Worm (Caenorhabditis elegans) whole organism, midembryonic: ENCODE measurements around the gene Y105C5B.18.

Experiments used
- T22C8.4 ChIP-seq: fragments of 200-800 bp; sonication (Bioruptor generic); IDR thresholded peaks from 2 replicates; pipeline ENCODE4 v1.3.6; 2022; ENCODE audit warnings: missing genetic modification characterization, missing compliant biosample characterization
- cog-1 ChIP-seq: sonication (generic microtip); optimal IDR thresholded peaks from 2 replicates; lab custom pipeline; 2016; ENCODE audit warnings: missing genetic modification characterization, missing compliant biosample characterization
- flt-1 ChIP-seq: fragments of 200-800 bp; sonication (Bioruptor generic); IDR thresholded peaks from 2 replicates; pipeline ENCODE4 v1.3.6; 2022; ENCODE audit warnings: missing genetic modification characterization, missing compliant biosample characterization
- klf-2 ChIP-seq: fragments of 200-800 bp; sonication (Bioruptor generic); conservative IDR thresholded peaks from 2 replicates; pipeline ENCODE4 v1.3.6; 2022; ENCODE audit warnings: missing genetic modification reagents, missing genetic modification characterization, missing compliant biosample characterization
- med-1 ChIP-seq: sonication (generic microtip); optimal IDR thresholded peaks from 2 replicates; lab custom pipeline; 2017; ENCODE audit warnings: missing genetic modification characterization, mild to moderate bottlenecking, missing compliant biosample characterization, antibody characterized with exemption, missing genetic modification reagents; ENCODE audit not compliant: insufficient read depth
- ref-1 ChIP-seq: fragments of 200-800 bp; sonication (Bioruptor generic); conservative IDR thresholded peaks from 2 replicates; pipeline ENCODE4 v1.3.6; 2022; ENCODE audit warnings: missing genetic modification reagents, missing genetic modification characterization, missing compliant biosample characterization
- tab-1 ChIP-seq: fragments of 200-800 bp; sonication (Bioruptor generic); IDR thresholded peaks from 2 replicates; pipeline ENCODE4 v1.3.6; 2022; ENCODE audit warnings: missing genetic modification characterization, missing compliant biosample characterization
- ztf-23 ChIP-seq: fragments of 200-800 bp; sonication (Bioruptor generic); IDR thresholded peaks from 2 replicates; pipeline ENCODE4 v1.3.6; 2022; ENCODE audit warnings: missing genetic modification reagents, missing genetic modification characterization, missing compliant biosample characterization
- ztf-29 ChIP-seq: fragments of 200-800 bp; sonication (Bioruptor generic); IDR thresholded peaks from 2 replicates; pipeline ENCODE4 v1.3.6; 2022; ENCODE audit warnings: missing genetic modification reagents, missing genetic modification characterization, missing compliant biosample characterization

The Y105C5B.18 gene

ce11 chrIV:15933814-15934213 lies 30.6 kb upstream of the Y105C5B.18 start, which contains the start of gene srv-16:
TSS of gene srv-16 (minus strand) at chrIV:15933914.
- TF ChIP-seq med-1 (GFP tag; lab: Kevin White, UChicago) = no peak
- TF ChIP-seq ref-1 (GFP tag; lab: Robert Waterston, UW) = no peak
- TF ChIP-seq klf-2 (GFP tag; lab: Robert Waterston, UW) = no peak
- no peak for TF ChIP-seq flt-1 (GFP tag; lab: Robert Waterston, UW)
- no peak for TF ChIP-seq T22C8.4 (GFP tag; lab: Robert Waterston, UW)
- no peak for TF ChIP-seq ztf-29 (GFP tag; lab: Robert Waterston, UW)
- TF ChIP-seq tab-1 = no peak
- TF ChIP-seq cog-1 (tag; lab: Kevin White, UChicago) = no peak
- TF ChIP-seq ztf-23 (GFP tag; lab: Robert Waterston, UW) = no peak

- TF ChIP-seq T22C8.4 (GFP tag; lab: Robert Waterston, UW) (no peak), cog-1 (tag; lab: Kevin White, UChicago) (no peak), tab-1 (no peak), flt-1 (GFP tag; lab: Robert Waterston, UW) (no peak), ztf-23 (GFP tag; lab: Robert Waterston, UW) (no peak), klf-2 (GFP tag; lab: Robert Waterston, UW) (no peak), ztf-29 (GFP tag; lab: Robert Waterston, UW) (no peak), med-1 (GFP tag; lab: Kevin White, UChicago) (no peak), ref-1 (GFP tag; lab: Robert Waterston, UW) (no peak)
Observed at ce11 chrIV:15937088-15937487, 27.3 kb upstream of the Y105C5B.18 start.

ce11 chrIV:15938471-15938870 lies 25.9 kb upstream of the Y105C5B.18 start:
- TF ChIP-seq ztf-29 (GFP tag; lab: Robert Waterston, UW) = no peak

- TF ChIP-seq ref-1 (GFP tag; lab: Robert Waterston, UW) = no peak
- no peak for TF ChIP-seq klf-2 (GFP tag; lab: Robert Waterston, UW)
- no peak for TF ChIP-seq cog-1 (tag; lab: Kevin White, UChicago)
- TF ChIP-seq T22C8.4 (GFP tag; lab: Robert Waterston, UW) = no peak
- TF ChIP-seq ztf-23 (GFP tag; lab: Robert Waterston, UW) = no peak
- no peak for TF ChIP-seq tab-1
- TF ChIP-seq flt-1 (GFP tag; lab: Robert Waterston, UW) = no peak
- TF ChIP-seq ztf-29 (GFP tag; lab: Robert Waterston, UW) = no peak
- TF ChIP-seq med-1 (GFP tag; lab: Kevin White, UChicago) = no peak
Observed at ce11 chrIV:15940811-15941210, 23.6 kb upstream of the Y105C5B.18 start.

- TF ChIP-seq tab-1 = no peak
- no peak for TF ChIP-seq klf-2 (GFP tag; lab: Robert Waterston, UW)
- TF ChIP-seq cog-1 (tag; lab: Kevin White, UChicago) = no peak
- no peak for TF ChIP-seq ztf-29 (GFP tag; lab: Robert Waterston, UW)
- TF ChIP-seq ztf-23 (GFP tag; lab: Robert Waterston, UW) = no peak
- TF ChIP-seq T22C8.4 (GFP tag; lab: Robert Waterston, UW) = no peak
- no peak for TF ChIP-seq ref-1 (GFP tag; lab: Robert Waterston, UW)
- no peak for TF ChIP-seq med-1 (GFP tag; lab: Kevin White, UChicago)
- TF ChIP-seq flt-1 (GFP tag; lab: Robert Waterston, UW) = no peak
Observed at ce11 chrIV:15941403-15941802, 23.0 kb upstream of the Y105C5B.18 start, which contains the start of gene Y105C5B.11. TSS of gene Y105C5B.11 (minus strand) at chrIV:15941503.

- no peak for TF ChIP-seq T22C8.4 (GFP tag; lab: Robert Waterston, UW)
- no peak for TF ChIP-seq ztf-29 (GFP tag; lab: Robert Waterston, UW)
- TF ChIP-seq med-1 (GFP tag; lab: Kevin White, UChicago) = no peak
Observed at ce11 chrIV:15946507-15946906, 17.9 kb upstream of the Y105C5B.18 start, which contains the start of gene skr-10. TSS of gene skr-10 (plus strand) at chrIV:15946807.

- TF ChIP-seq med-1 (GFP tag; lab: Kevin White, UChicago) (no peak), tab-1 (no peak), T22C8.4 (GFP tag; lab: Robert Waterston, UW) (no peak), klf-2 (GFP tag; lab: Robert Waterston, UW) (no peak), ztf-29 (GFP tag; lab: Robert Waterston, UW) (no peak), ztf-23 (GFP tag; lab: Robert Waterston, UW) (no peak), cog-1 (tag; lab: Kevin White, UChicago) (no peak), flt-1 (GFP tag; lab: Robert Waterston, UW) (no peak), ref-1 (GFP tag; lab: Robert Waterston, UW) (no peak)
Observed at ce11 chrIV:15949995-15950394, 14.4 kb upstream of the Y105C5B.18 start.

- TF ChIP-seq med-1 (GFP tag; lab: Kevin White, UChicago) = no peak
- no peak for TF ChIP-seq klf-2 (GFP tag; lab: Robert Waterston, UW)
- no peak for TF ChIP-seq ref-1 (GFP tag; lab: Robert Waterston, UW)
- no peak for TF ChIP-seq tab-1
- no peak for TF ChIP-seq cog-1 (tag; lab: Kevin White, UChicago)
- no peak for TF ChIP-seq T22C8.4 (GFP tag; lab: Robert Waterston, UW)
- TF ChIP-seq ztf-23 (GFP tag; lab: Robert Waterston, UW) = no peak
- TF ChIP-seq ztf-29 (GFP tag; lab: Robert Waterston, UW) = no peak
- TF ChIP-seq flt-1 (GFP tag; lab: Robert Waterston, UW) = no peak
Observed at ce11 chrIV:15950838-15951581, 13.4 kb upstream of the Y105C5B.18 start, which contains the start of gene ifas-3. TSS of gene ifas-3 (minus strand) at chrIV:15950888.

ce11 chrIV:15951640-15952039 lies 12.8 kb upstream of the Y105C5B.18 start, which contains the start of gene Y105C5B.15:
TSS of gene Y105C5B.15 (plus strand) at chrIV:15951936.
- TF ChIP-seq flt-1 (GFP tag; lab: Robert Waterston, UW) = no peak
- no peak for TF ChIP-seq ref-1 (GFP tag; lab: Robert Waterston, UW)
- no peak for TF ChIP-seq ztf-29 (GFP tag; lab: Robert Waterston, UW)
- TF ChIP-seq tab-1 = no peak
- no peak for TF ChIP-seq med-1 (GFP tag; lab: Kevin White, UChicago)
- TF ChIP-seq T22C8.4 (GFP tag; lab: Robert Waterston, UW) = no peak
